Fruit fly (Drosophila melanogaster) whole organism, pupa: ENCODE measurements around the gene Grl36a.

ENCODE experiments used
- CG10348 ChIP-seq: fragments of 200-800 bp; sonication (Bioruptor generic); IDR thresholded peaks from 2 replicates; pipeline ENCODE4 v1.3.6; 2022; ENCODE audit warnings: missing biosample characterization, missing genetic modification characterization
- CG13204 ChIP-seq: fragments of 200-800 bp; sonication (Bioruptor generic); optimal IDR thresholded peaks from 2 replicates; lab custom pipeline; 2018; ENCODE audit warnings: missing biosample characterization, mild to moderate bottlenecking, missing genetic modification characterization, moderate library complexity
- CG17806 ChIP-seq: fragments of 200-800 bp; sonication (Bioruptor generic); optimal IDR thresholded peaks from 2 replicates; lab custom pipeline; 2018; ENCODE audit warnings: missing biosample characterization, mild to moderate bottlenecking, missing genetic modification characterization, moderate library complexity
- CG32121 ChIP-seq: fragments of 200-800 bp; sonication (Bioruptor generic); IDR thresholded peaks from 2 replicates; pipeline ENCODE4 v1.3.6; 2022; ENCODE audit warnings: missing biosample characterization, missing genetic modification characterization
- CG9948 ChIP-seq: fragments of 200-800 bp; sonication (Bioruptor generic); optimal IDR thresholded peaks from 2 replicates; lab custom pipeline; 2018; ENCODE audit warnings: missing biosample characterization, mild to moderate bottlenecking, missing genetic modification characterization, moderate library complexity
- EcR ChIP-seq: fragments of 200-800 bp; sonication (Bioruptor generic); optimal IDR thresholded peaks from 3 replicates; lab custom pipeline; 2019; ENCODE audit warnings: missing biosample characterization, missing genetic modification characterization, mild to moderate bottlenecking, moderate library complexity, missing genetic modification reagents
- Pif1A ChIP-seq: fragments of 200-800 bp; sonication (Bioruptor generic); optimal IDR thresholded peaks from 3 replicates; lab custom pipeline; 2016; ENCODE audit warnings: missing biosample characterization, missing genetic modification characterization
- Snoo ChIP-seq: fragments of 200-800 bp; sonication (Bioruptor generic); optimal IDR thresholded peaks from 3 replicates; lab custom pipeline; 2017; ENCODE audit warnings: missing biosample characterization, mild to moderate bottlenecking, missing genetic modification characterization, inconsistent platforms

DNA sequence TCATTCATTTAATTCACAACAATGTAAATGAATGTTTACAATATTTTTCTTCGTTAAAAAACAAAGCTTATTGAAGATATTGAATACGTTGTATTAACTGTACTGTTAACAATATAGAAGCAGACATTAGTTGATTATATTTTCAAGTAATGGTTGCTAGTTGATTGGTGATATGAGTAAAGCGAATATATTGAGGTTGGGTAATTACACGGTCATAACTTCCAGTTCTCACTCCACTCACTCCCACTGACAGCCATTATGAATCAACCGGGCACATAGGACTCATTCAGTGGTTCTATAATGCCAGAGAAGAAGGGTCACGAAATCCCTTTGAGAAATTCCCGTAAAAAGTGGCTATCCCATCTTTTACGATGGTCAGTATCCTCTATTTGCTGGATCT, at the start of gene Grl36a:
- no peak for TF ChIP-seq CG32121
- no peak for TF ChIP-seq CG9948 (tag; lab: Kevin White, UChicago)
- TF ChIP-seq Pif1A (GFP tag; lab: Kevin White, UChicago) = no peak
- no peak for TF ChIP-seq CG17806 (tag; lab: Kevin White, UChicago)
- no peak for TF ChIP-seq EcR
- TF ChIP-seq Snoo (tag; lab: Kevin White, UChicago) = no peak
- TF ChIP-seq CG13204 (GFP tag; lab: Kevin White, UChicago) = no peak
- TF ChIP-seq CG10348 (GFP tag; lab: Robert Waterston, UW) = no peak
